Fruit fly (Drosophila melanogaster) whole organism, embryonic: ENCODE measurements around the gene trbl.
A peak's percentile ranks its signal among the peaks of the same experiment; 100 is the strongest.

ENCODE experiments used
- Asciz ChIP-seq: fragments of 200-800 bp; sonication (Bioruptor generic); optimal IDR thresholded peaks from 2 replicates; lab custom pipeline; 2017; ENCODE audit warnings: missing biosample characterization, mild to moderate bottlenecking, missing genetic modification characterization, missing genetic modification reagents
- Atf3 ChIP-seq: fragments of 200-800 bp; sonication (Bioruptor generic); optimal IDR thresholded peaks from 3 replicates; lab custom pipeline; 2016; ENCODE audit warnings: missing biosample characterization, missing genetic modification characterization
- B-H2 ChIP-seq: fragments of 200-800 bp; sonication (Bioruptor generic); optimal IDR thresholded peaks from 2 replicates; lab custom pipeline; 2018; ENCODE audit warnings: missing biosample characterization, mild to moderate bottlenecking, missing genetic modification characterization
- CG1024 ChIP-seq: fragments of 200-800 bp; sonication (Bioruptor generic); IDR thresholded peaks from 2 replicates; pipeline ENCODE4 v1.3.6; 2022; ENCODE audit warnings: missing biosample characterization, missing genetic modification characterization
- CG10321 ChIP-seq: fragments of 200-800 bp; sonication (Bioruptor generic); IDR thresholded peaks from 2 replicates; pipeline ENCODE4 v1.3.6; 2022; ENCODE audit warnings: missing biosample characterization, missing genetic modification characterization
- CG10565 ChIP-seq: fragments of 200-800 bp; sonication (Bioruptor generic); optimal IDR thresholded peaks from 3 replicates; lab custom pipeline; 2016; ENCODE audit warnings: missing biosample characterization, mild to moderate bottlenecking, missing genetic modification characterization
- CG10654 ChIP-seq: fragments of 200-800 bp; sonication (Bioruptor generic); optimal IDR thresholded peaks from 2 replicates; lab custom pipeline; 2016; ENCODE audit warnings: missing biosample characterization, missing genetic modification characterization
- CG13123 ChIP-seq: fragments of 200-800 bp; sonication (Bioruptor generic); optimal IDR thresholded peaks from 2 replicates; lab custom pipeline; 2016; ENCODE audit warnings: missing biosample characterization, missing genetic modification characterization
- CG13296 ChIP-seq: fragments of 200-800 bp; sonication (Bioruptor generic); optimal IDR thresholded peaks from 3 replicates; lab custom pipeline; 2018; ENCODE audit warnings: missing biosample characterization, mild to moderate bottlenecking, missing genetic modification characterization
- CG13775 ChIP-seq: fragments of 200-800 bp; sonication (Bioruptor generic); optimal IDR thresholded peaks from 3 replicates; lab custom pipeline; 2017; ENCODE audit warnings: missing biosample characterization, mild to moderate bottlenecking, missing genetic modification characterization
- CG14441 ChIP-seq: fragments of 200-800 bp; sonication (Bioruptor generic); IDR thresholded peaks from 2 replicates; pipeline ENCODE4 v1.3.6; 2022; ENCODE audit warnings: missing biosample characterization, missing genetic modification characterization
- CG14667 ChIP-seq: fragments of 200-800 bp; sonication (Bioruptor generic); IDR thresholded peaks from 2 replicates; pipeline ENCODE4 v1.3.6; 2022; ENCODE audit warnings: missing biosample characterization, missing genetic modification characterization
- CG1529 ChIP-seq: fragments of 200-800 bp; sonication (Bioruptor generic); optimal IDR thresholded peaks from 3 replicates; lab custom pipeline; 2018; ENCODE audit warnings: missing biosample characterization, missing genetic modification characterization
- CG1602 ChIP-seq: fragments of 200-800 bp; sonication (Bioruptor generic); optimal IDR thresholded peaks from 3 replicates; lab custom pipeline; 2016; ENCODE audit warnings: missing biosample characterization, missing genetic modification characterization
- CG31365 ChIP-seq: fragments of 200-800 bp; sonication (Bioruptor generic); optimal IDR thresholded peaks from 2 replicates; lab custom pipeline; 2018; ENCODE audit warnings: missing biosample characterization, mild to moderate bottlenecking, missing genetic modification characterization
- CG34422 ChIP-seq: fragments of 200-800 bp; sonication (Bioruptor generic); IDR thresholded peaks from 3 replicates; pipeline ENCODE4 v1.3.6; 2022; ENCODE audit warnings: missing biosample characterization, missing genetic modification characterization
- CG4360 ChIP-seq: fragments of 200-800 bp; sonication (Bioruptor generic); IDR thresholded peaks from 2 replicates; pipeline ENCODE4 v1.3.6; 2022; ENCODE audit warnings: missing biosample characterization, missing genetic modification characterization
- CG7357 ChIP-seq: fragments of 200-800 bp; sonication (Bioruptor generic); IDR thresholded peaks from 3 replicates; pipeline ENCODE4 v1.3.6; 2022; ENCODE audit warnings: missing biosample characterization, missing genetic modification characterization
- CG7963 ChIP-seq: fragments of 200-800 bp; sonication (Bioruptor generic); IDR thresholded peaks from 3 replicates; pipeline ENCODE4 v1.3.6; 2022; ENCODE audit warnings: missing biosample characterization, missing genetic modification characterization; ENCODE audit not compliant: partially characterized antibody
- CG8478 ChIP-seq: fragments of >200 bp; optimal IDR thresholded peaks from 2 replicates; lab custom pipeline; 2018
- CTCF ChIP-seq: fragments of 200-800 bp; sonication (Bioruptor generic); optimal IDR thresholded peaks from 2 replicates; lab custom pipeline; 2017; ENCODE audit warnings: missing biosample characterization, mild to moderate bottlenecking, missing genetic modification characterization, moderate library complexity
- Dek ChIP-seq: fragments of 200-800 bp; sonication (Bioruptor generic); optimal IDR thresholded peaks from 3 replicates; lab custom pipeline; 2019; ENCODE audit warnings: missing biosample characterization, mild to moderate bottlenecking, missing genetic modification characterization, moderate library complexity
- Hmx ChIP-seq: fragments of 200-800 bp; sonication (Bioruptor generic); optimal IDR thresholded peaks from 2 replicates; lab custom pipeline; 2016; ENCODE audit warnings: missing biosample characterization, missing genetic modification characterization
- Hr51 ChIP-seq, 2 experiments: fragments of 200-800 bp; sonication (Bioruptor generic); optimal IDR thresholded peaks; 2 replicates in 1 of 2; 3 replicates in 1 of 2; lab custom pipeline; 2016 to 2018; ENCODE audit warnings: missing biosample characterization in 2 of 2, missing genetic modification characterization in 2 of 2, mild to moderate bottlenecking in 1 of 2, moderate library complexity in 1 of 2
- Hr78 ChIP-seq, 2 experiments: fragments of 200-800 bp in 1 of 2; fragments of >200 bp in 1 of 2; sonication (Bioruptor generic) in 1 of 2; optimal IDR thresholded peaks; 2 replicates each; lab custom pipeline; 2017 to 2019; ENCODE audit warnings: missing biosample characterization in 2 of 2, missing genetic modification characterization in 2 of 2, mild to moderate bottlenecking in 1 of 2, moderate library complexity in 1 of 2
- Hsf ChIP-seq: fragments of 200-800 bp; sonication (Bioruptor generic); optimal IDR thresholded peaks from 3 replicates; lab custom pipeline; 2016; ENCODE audit warnings: missing biosample characterization, missing genetic modification characterization
- MTF-1 ChIP-seq: fragments of 200-800 bp; sonication (Bioruptor generic); optimal IDR thresholded peaks from 2 replicates; lab custom pipeline; 2018; ENCODE audit warnings: missing biosample characterization, mild to moderate bottlenecking, missing genetic modification characterization, borderline replicate concordance
- Meics ChIP-seq: fragments of 200-800 bp; sonication (Bioruptor generic); optimal IDR thresholded peaks from 2 replicates; lab custom pipeline; 2017; ENCODE audit warnings: missing biosample characterization, mild to moderate bottlenecking, missing genetic modification characterization
- NC2α ChIP-seq: fragments of 200-800 bp; sonication (Bioruptor generic); optimal IDR thresholded peaks from 2 replicates; lab custom pipeline; 2016; ENCODE audit warnings: missing biosample characterization, missing genetic modification characterization
- Nf-YA ChIP-seq: fragments of 200-800 bp; sonication (Bioruptor generic); IDR thresholded peaks from 2 replicates; pipeline ENCODE4 v1.3.6; 2022; ENCODE audit warnings: missing biosample characterization, missing genetic modification characterization
- Usf ChIP-seq: fragments of 200-800 bp; sonication (Bioruptor generic); optimal IDR thresholded peaks from 2 replicates; lab custom pipeline; 2017; ENCODE audit warnings: missing genotype, missing biosample characterization, missing genetic modification characterization
- ab ChIP-seq: fragments of 200-800 bp; sonication (Bioruptor generic); optimal IDR thresholded peaks from 2 replicates; lab custom pipeline; 2016; ENCODE audit warnings: missing biosample characterization, missing genetic modification characterization
- al ChIP-seq: fragments of 200-800 bp; sonication (Bioruptor generic); IDR thresholded peaks from 2 replicates; pipeline ENCODE4 v1.3.6; 2022; ENCODE audit warnings: missing biosample characterization, missing genetic modification characterization
- bab2 ChIP-seq: fragments of 200-800 bp; sonication (Bioruptor generic); optimal IDR thresholded peaks from 2 replicates; lab custom pipeline; 2016; ENCODE audit warnings: missing biosample characterization, missing genetic modification characterization
- ci ChIP-seq: fragments of 200-800 bp; sonication (Bioruptor generic); IDR thresholded peaks from 3 replicates; pipeline ENCODE4 v1.3.6; 2022; ENCODE audit warnings: missing biosample characterization, missing genetic modification characterization
- croc ChIP-seq: fragments of 200-800 bp; sonication (Bioruptor generic); conservative IDR thresholded peaks from 3 replicates; pipeline ENCODE4 v1.3.6; 2022; ENCODE audit warnings: missing biosample characterization, missing genetic modification characterization
- disco-r ChIP-seq: fragments of 200-800 bp; sonication (Bioruptor generic); optimal IDR thresholded peaks from 2 replicates; lab custom pipeline; 2016; ENCODE audit warnings: missing biosample characterization, missing genetic modification characterization
- eve ChIP-seq, 2 experiments: fragments of >200 bp; optimal IDR thresholded peaks; 2 replicates each; lab custom pipeline; 2017; ENCODE audit warnings: missing biosample characterization in 2 of 2, missing genetic modification characterization in 2 of 2
- fd3F ChIP-seq: fragments of 200-800 bp; sonication (Bioruptor generic); optimal IDR thresholded peaks from 2 replicates; lab custom pipeline; 2018; ENCODE audit warnings: missing biosample characterization, mild to moderate bottlenecking, missing genetic modification characterization, moderate library complexity
- fu2 ChIP-seq: fragments of 200-800 bp; sonication (Bioruptor generic); optimal IDR thresholded peaks from 2 replicates; lab custom pipeline; 2016; ENCODE audit warnings: missing biosample characterization, missing genetic modification characterization
- gce ChIP-seq: fragments of 200-800 bp; sonication (Bioruptor generic); IDR thresholded peaks from 3 replicates; pipeline ENCODE4 v1.3.6; 2022; ENCODE audit warnings: missing biosample characterization, missing genetic modification characterization
- klu ChIP-seq: fragments of 200-800 bp; sonication (Bioruptor generic); IDR thresholded peaks from 2 replicates; pipeline ENCODE4 v1.3.6; 2022; ENCODE audit warnings: missing biosample characterization, missing genetic modification characterization
- nmo ChIP-seq: fragments of 200-800 bp; sonication (Bioruptor generic); optimal IDR thresholded peaks from 2 replicates; lab custom pipeline; 2018; ENCODE audit warnings: missing biosample characterization, mild to moderate bottlenecking, missing genetic modification characterization, moderate library complexity
- oc ChIP-seq: fragments of 200-800 bp; sonication (Bioruptor generic); optimal IDR thresholded peaks from 2 replicates; lab custom pipeline; 2018; ENCODE audit warnings: missing biosample characterization, mild to moderate bottlenecking, missing genetic modification characterization, moderate library complexity
- odd ChIP-seq: fragments of 200-800 bp; sonication (Bioruptor generic); optimal IDR thresholded peaks from 2 replicates; lab custom pipeline; 2017; ENCODE audit warnings: missing biosample characterization, mild to moderate bottlenecking, missing genetic modification characterization
- pho ChIP-seq: fragments of 200-800 bp; sonication (Bioruptor generic); optimal IDR thresholded peaks from 2 replicates; lab custom pipeline; 2016; ENCODE audit warnings: missing biosample characterization, missing genetic modification characterization
- ranshi ChIP-seq: fragments of 200-800 bp; sonication (Bioruptor generic); IDR thresholded peaks from 2 replicates; pipeline ENCODE4 v1.3.6; 2022; ENCODE audit warnings: missing biosample characterization, missing genetic modification characterization
- ssp ChIP-seq: fragments of 200-800 bp; sonication (Bioruptor generic); IDR thresholded peaks from 2 replicates; pipeline ENCODE4 v1.3.6; 2022; ENCODE audit warnings: missing biosample characterization, missing genetic modification characterization
- vnd ChIP-seq: fragments of 200-800 bp; sonication (Bioruptor generic); IDR thresholded peaks from 3 replicates; pipeline ENCODE4 v1.3.6; 2022; ENCODE audit warnings: missing biosample characterization, missing genetic modification characterization; ENCODE audit not compliant: partially characterized antibody
- yki ChIP-seq: fragments of >200 bp; optimal IDR thresholded peaks from 3 replicates; lab custom pipeline; 2018
- z ChIP-seq: fragments of 200-800 bp; sonication (Bioruptor generic); IDR thresholded peaks from 3 replicates; pipeline ENCODE4 v1.3.6; 2022; ENCODE audit warnings: missing biosample characterization, missing genetic modification characterization

trbl gene

DNA sequence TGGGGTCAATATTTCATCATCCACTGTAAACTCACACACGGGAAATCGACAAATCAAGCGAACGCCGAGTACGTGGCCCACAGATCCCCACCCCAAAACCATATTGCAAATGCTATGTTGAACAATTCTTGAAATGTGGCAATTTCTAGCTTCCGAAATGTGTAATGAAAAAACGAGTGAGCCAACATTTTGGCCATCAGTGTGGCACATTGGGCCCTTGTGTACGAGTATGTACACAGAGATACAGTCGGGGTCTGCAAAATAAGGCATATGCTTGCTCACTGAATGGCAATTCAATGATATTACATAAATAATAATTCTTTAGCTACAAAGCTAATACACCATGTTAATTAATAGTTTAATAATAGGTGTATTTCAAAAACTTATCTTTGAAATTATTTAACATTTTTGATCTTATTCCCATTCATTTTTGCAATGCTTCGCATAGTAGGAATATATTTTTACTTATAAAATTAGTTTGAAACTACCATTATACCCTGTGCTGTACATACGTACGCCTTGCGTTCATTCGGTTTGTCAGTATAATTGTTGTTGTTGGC, 1.8 kb downstream of the trbl start (continued):
- no peak for TF ChIP-seq vnd (GFP tag; lab: Robert Waterston, UW)
- TF ChIP-seq Usf (GFP tag; lab: Kevin White, UChicago): peak; percentile 70
- no peak for TF ChIP-seq yki (lab: Kevin White, UChicago)
- peak; percentile 87 for TF ChIP-seq pho (GFP tag; lab: Kevin White, UChicago)
- TF ChIP-seq z (GFP tag; lab: Robert Waterston, UW): no peak
- peak; percentile 87 for TF ChIP-seq Hsf (GFP tag; lab: Kevin White, UChicago)
- TF ChIP-seq CG4360 (GFP tag; lab: Robert Waterston, UW): no peak
- peak; percentile 70 for TF ChIP-seq ssp (GFP tag; lab: Robert Waterston, UW)
- 0 out of 2 replicates have a peak, but pooled peaks have one; percentile 50 for TF ChIP-seq CG1024 (GFP tag; lab: Robert Waterston, UW)
- peak; percentile 4 for TF ChIP-seq NC2α (GFP tag; lab: Kevin White, UChicago)
- TF ChIP-seq disco-r (GFP tag; lab: Kevin White, UChicago): peak; percentile 52
- peak; percentile 51 for TF ChIP-seq CG31365
- peak; percentile 74 for TF ChIP-seq CG14667 (GFP tag; lab: Robert Waterston, UW)
- peak; percentile 72 for TF ChIP-seq croc (GFP tag; lab: Robert Waterston, UW)
- peak; percentile 90 for TF ChIP-seq odd
- TF ChIP-seq gce (GFP tag; lab: Robert Waterston, UW): peak; percentile 69; the same call in 2 of the 3 replicates
- TF ChIP-seq CG7357 (GFP tag; lab: Robert Waterston, UW): peak; percentile 72
- peak; percentile 87 for TF ChIP-seq CG13775
- TF ChIP-seq Atf3: peak; percentile 69
- TF ChIP-seq oc (tag; lab: Kevin White, UChicago): peak; percentile 85
- TF ChIP-seq klu (GFP tag; lab: Robert Waterston, UW): peak; percentile 82
- peak; percentile 33 for TF ChIP-seq CTCF (GFP tag; lab: Kevin White, UChicago)
- TF ChIP-seq fu2 (GFP tag; lab: Kevin White, UChicago): peak; percentile 71
- 0 out of 2 replicates have a peak, but pooled peaks have one; percentile 50 for TF ChIP-seq Nf-YA (GFP tag; lab: Robert Waterston, UW)
- no peak for TF ChIP-seq CG10565 (GFP tag; lab: Kevin White, UChicago)
- TF ChIP-seq Hr51 (GFP tag; optimal IDR thresholded peaks at IDR 0.05; lab: Kevin White, UChicago): peak; percentile 75 to 95
- TF ChIP-seq CG14441: peak; percentile 81
- TF ChIP-seq CG8478 (lab: Kevin White, UChicago): no peak
- peak; percentile 74 for TF ChIP-seq CG1529 (GFP tag; lab: Kevin White, UChicago)
- TF ChIP-seq Hmx: peak; percentile 54
- TF ChIP-seq CG13296: peak; percentile 92
- peak; percentile 76 for TF ChIP-seq ci (GFP tag; lab: Robert Waterston, UW)
- no peak for TF ChIP-seq CG7963 (GFP tag; lab: Robert Waterston, UW)
- peak; percentile 54; the same call in 1 of the 2 replicates for TF ChIP-seq CG10321 (GFP tag; lab: Robert Waterston, UW)
- TF ChIP-seq MTF-1 (GFP tag; lab: Kevin White, UChicago): peak; percentile 44
- TF ChIP-seq ranshi (GFP tag; lab: Robert Waterston, UW): peak; percentile 73
- peak; percentile 86 for TF ChIP-seq Dek
- peak; percentile 88 for TF ChIP-seq al
- peak in 1 of 2 experiments; percentile 91 for TF ChIP-seq eve (GFP tag; optimal IDR thresholded peaks at IDR 0.05; lab: Kevin White, UChicago)
- TF ChIP-seq Asciz (GFP tag; lab: Kevin White, UChicago): peak; percentile 88
- peak; percentile 81 for TF ChIP-seq CG1602 (GFP tag; lab: Kevin White, UChicago)
- TF ChIP-seq CG10654: peak; percentile 83
- TF ChIP-seq CG34422: peak; percentile 86
- TF ChIP-seq Meics (GFP tag; lab: Kevin White, UChicago): peak; percentile 89
- TF ChIP-seq nmo (GFP tag; lab: Kevin White, UChicago): peak; percentile 92
- TF ChIP-seq bab2 (GFP tag; lab: Kevin White, UChicago): peak; percentile 80
- peak; percentile 67 for TF ChIP-seq CG13123 (GFP tag; lab: Kevin White, UChicago)
- peak in 1 of 2 experiments; percentile 59 for TF ChIP-seq Hr78 (GFP tag; optimal IDR thresholded peaks at IDR 0.05; lab: Kevin White, UChicago)
- TF ChIP-seq B-H2 (GFP tag; lab: Kevin White, UChicago): peak; percentile 91
- TF ChIP-seq ab (GFP tag; lab: Kevin White, UChicago): peak; percentile 82
- TF ChIP-seq fd3F: peak; percentile 85
